Worm (Caenorhabditis elegans) whole organism, midembryonic: Measurements from ENCODE around the gene ZC404.2.

ENCODE experiments used
- T22C8.4 ChIP-seq: fragments of 200-800 bp; sonication (Bioruptor generic); IDR thresholded peaks from 2 replicates; pipeline ENCODE4 v1.3.6; 2022; ENCODE audit warnings: missing genetic modification characterization, missing compliant biosample characterization
- cog-1 ChIP-seq: sonication (generic microtip); optimal IDR thresholded peaks from 2 replicates; lab custom pipeline; 2016; ENCODE audit warnings: missing genetic modification characterization, missing compliant biosample characterization

ce11 chrV:6810091-6810490 lies 22.3 kb downstream of the ZC404.2 start:
- TF ChIP-seq T22C8.4 (GFP tag; lab: Robert Waterston, UW), result no peak
- TF ChIP-seq cog-1 (tag; lab: Kevin White, UChicago), result no peak
